Fruit fly (Drosophila melanogaster): ENCODE results near the gene hh.

The hh gene

DNA sequence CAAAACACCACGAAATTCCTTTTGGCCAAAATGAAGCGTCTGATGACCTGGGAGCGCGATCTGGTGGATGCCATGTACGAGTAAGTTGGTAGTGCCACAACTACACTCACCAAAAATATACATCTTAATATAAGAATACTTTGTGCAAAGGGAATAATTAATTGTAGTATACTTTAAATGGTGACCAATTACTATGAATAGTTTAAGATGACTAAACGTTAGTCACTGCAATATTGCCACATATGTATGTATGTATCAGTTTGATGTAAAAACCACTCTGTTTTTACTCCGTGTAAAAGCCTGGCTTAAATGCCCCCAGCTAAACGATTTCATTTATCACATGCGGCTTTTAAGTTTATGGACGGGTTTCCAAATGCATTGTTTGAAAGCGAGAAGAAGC, 33.0 kb upstream of the hh start:
- no peak for TF ChIP-seq kay (GFP tag; ENCODE audit: borderline replicate concordance)
- no peak for TF ChIP-seq Mnt (GFP tag; optimal IDR thresholded peaks at IDR 0.05)
- no peak for TF ChIP-seq CG33017 (tag; optimal IDR thresholded peaks at IDR 0.05)
- TF ChIP-seq Crg-1 (GFP tag; optimal IDR thresholded peaks at IDR 0.05), result no peak
- no peak for TF ChIP-seq toe (GFP tag; optimal IDR thresholded peaks at IDR 0.05)
- no peak for TF ChIP-seq CG5204 (GFP tag; optimal IDR thresholded peaks at IDR 0.05)
- TF ChIP-seq CG11617 (GFP tag; optimal IDR thresholded peaks at IDR 0.05), result no peak
- no peak for TF ChIP-seq ovo (GFP tag; optimal IDR thresholded peaks at IDR 0.05)
- TF ChIP-seq CG1620 (GFP tag; optimal IDR thresholded peaks at IDR 0.05), result no peak
- no peak for TF ChIP-seq Clk (GFP tag; optimal IDR thresholded peaks at IDR 0.05)

DNA sequence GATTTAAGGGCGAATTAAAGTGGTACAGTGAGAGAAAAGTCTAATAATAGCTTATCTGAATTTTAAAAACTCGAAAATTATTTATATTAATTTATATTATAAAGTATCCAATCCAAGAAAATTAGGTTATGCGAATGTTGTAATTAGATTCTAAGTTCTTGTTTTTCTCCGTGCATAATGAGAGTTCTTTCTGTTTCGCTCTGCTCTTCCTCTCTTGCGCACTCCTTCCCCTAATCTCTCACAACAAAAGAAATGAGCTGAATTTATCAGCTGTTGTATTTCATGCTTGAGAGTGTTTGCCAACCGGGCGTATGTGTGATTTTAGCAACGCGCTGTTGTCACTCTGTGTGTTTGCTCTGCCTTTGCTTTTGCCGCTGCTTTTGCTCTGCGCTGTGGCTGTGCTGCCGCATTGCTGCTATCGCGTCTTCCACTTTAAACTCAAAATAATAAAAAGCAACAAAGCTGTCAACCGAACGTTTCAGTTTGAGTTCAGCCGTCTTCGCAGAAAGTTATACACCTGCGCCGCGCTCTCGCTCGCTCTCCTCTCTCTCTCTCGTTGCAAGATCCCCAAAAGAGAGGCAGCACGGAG, 31.8 kb upstream of the hh start, which contains the start of gene CG46310:
CG46310 (plus strand) TSS at position 481 of the 589 bp plus-strand sequence.
- peak; percentile 14 for TF ChIP-seq tj (GFP tag; optimal IDR thresholded peaks at IDR 0.05)
- peak; percentile 15 for TF ChIP-seq ovo (GFP tag; optimal IDR thresholded peaks at IDR 0.05)
- TF ChIP-seq cic (GFP tag; optimal IDR thresholded peaks at IDR 0.05), result peak; percentile 83
- peak; percentile 44 for TF ChIP-seq CG7045 (GFP tag; optimal IDR thresholded peaks at IDR 0.05)
- peak; percentile 22 for TF ChIP-seq bab1 (GFP tag; optimal IDR thresholded peaks at IDR 0.05)
- peak; percentile 74 for TF ChIP-seq CG12768 (GFP tag; optimal IDR thresholded peaks at IDR 0.05)
- TF ChIP-seq CG14711 (tag; optimal IDR thresholded peaks at IDR 0.05), result peak; percentile 50
- peak; percentile 60 for TF ChIP-seq Crg-1 (GFP tag; optimal IDR thresholded peaks at IDR 0.05)
- TF ChIP-seq CG7101 (tag; optimal IDR thresholded peaks at IDR 0.05), result peak; percentile 87
- TF ChIP-seq cnc (optimal IDR thresholded peaks at IDR 0.05), result no peak
- TF ChIP-seq CG33017 (tag; optimal IDR thresholded peaks at IDR 0.05), result peak; percentile 79
- peak; percentile 51 for TF ChIP-seq Hr96 (GFP tag; optimal IDR thresholded peaks at IDR 0.05)
- TF ChIP-seq Mnt (GFP tag; optimal IDR thresholded peaks at IDR 0.05), result peak; percentile 48
- no peak for TF ChIP-seq CG1620 (GFP tag; optimal IDR thresholded peaks at IDR 0.05)
- TF ChIP-seq toe (GFP tag; optimal IDR thresholded peaks at IDR 0.05), result no peak
- TF ChIP-seq Clk (GFP tag; optimal IDR thresholded peaks at IDR 0.05), result peak; percentile 20
- TF ChIP-seq pad (GFP tag; optimal IDR thresholded peaks at IDR 0.05), result peak; percentile 58
- TF ChIP-seq CG11617 (GFP tag; optimal IDR thresholded peaks at IDR 0.05), result peak; percentile 74
- no peak for TF ChIP-seq CG5204 (GFP tag; optimal IDR thresholded peaks at IDR 0.05)
- TF ChIP-seq kay (GFP tag; ENCODE audit: borderline replicate concordance), result no peak

DNA sequence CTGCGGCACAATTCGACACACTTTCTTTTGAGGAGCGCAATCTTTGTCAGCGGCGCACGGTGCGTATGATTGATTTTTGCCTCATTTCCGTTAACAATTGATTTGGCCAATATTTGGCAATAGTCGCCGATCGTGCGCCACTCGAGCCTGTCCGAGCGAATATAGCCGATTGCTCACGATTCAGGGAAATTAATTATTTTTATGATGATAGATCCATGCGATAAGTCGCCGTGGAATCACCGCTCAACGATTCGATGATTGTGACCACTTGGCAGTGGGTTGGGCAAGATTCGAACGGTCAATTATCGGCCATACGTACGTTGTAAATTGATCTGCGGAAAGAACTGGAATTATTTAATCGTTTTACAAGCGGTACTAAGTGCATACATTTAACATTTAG, 30.2 kb upstream of the hh start:
- no peak for TF ChIP-seq toe (GFP tag; optimal IDR thresholded peaks at IDR 0.05)
- TF ChIP-seq Hr96 (GFP tag; optimal IDR thresholded peaks at IDR 0.05), result no peak
- no peak for TF ChIP-seq pad (GFP tag; optimal IDR thresholded peaks at IDR 0.05)
- TF ChIP-seq CG12768 (GFP tag; optimal IDR thresholded peaks at IDR 0.05), result no peak
- no peak for TF ChIP-seq Crg-1 (GFP tag; optimal IDR thresholded peaks at IDR 0.05)
- no peak for TF ChIP-seq CG33017 (tag; optimal IDR thresholded peaks at IDR 0.05)
- no peak for TF ChIP-seq cnc (optimal IDR thresholded peaks at IDR 0.05)
- TF ChIP-seq kay (GFP tag; ENCODE audit: borderline replicate concordance), result no peak
- TF ChIP-seq tj (GFP tag; optimal IDR thresholded peaks at IDR 0.05), result no peak
- TF ChIP-seq cic (GFP tag; optimal IDR thresholded peaks at IDR 0.05), result no peak
- no peak for TF ChIP-seq CG7045 (GFP tag; optimal IDR thresholded peaks at IDR 0.05)
- no peak for TF ChIP-seq CG5204 (GFP tag; optimal IDR thresholded peaks at IDR 0.05)
- no peak for TF ChIP-seq CG14711 (tag; optimal IDR thresholded peaks at IDR 0.05)
- no peak for TF ChIP-seq CG7101 (tag; optimal IDR thresholded peaks at IDR 0.05)
- no peak for TF ChIP-seq CG1620 (GFP tag; optimal IDR thresholded peaks at IDR 0.05)
- TF ChIP-seq Mnt (GFP tag; optimal IDR thresholded peaks at IDR 0.05), result no peak
- no peak for TF ChIP-seq ovo (GFP tag; optimal IDR thresholded peaks at IDR 0.05)
- no peak for TF ChIP-seq bab1 (GFP tag; optimal IDR thresholded peaks at IDR 0.05)
- TF ChIP-seq CG11617 (GFP tag; optimal IDR thresholded peaks at IDR 0.05), result no peak
- no peak for TF ChIP-seq Clk (GFP tag; optimal IDR thresholded peaks at IDR 0.05)

DNA sequence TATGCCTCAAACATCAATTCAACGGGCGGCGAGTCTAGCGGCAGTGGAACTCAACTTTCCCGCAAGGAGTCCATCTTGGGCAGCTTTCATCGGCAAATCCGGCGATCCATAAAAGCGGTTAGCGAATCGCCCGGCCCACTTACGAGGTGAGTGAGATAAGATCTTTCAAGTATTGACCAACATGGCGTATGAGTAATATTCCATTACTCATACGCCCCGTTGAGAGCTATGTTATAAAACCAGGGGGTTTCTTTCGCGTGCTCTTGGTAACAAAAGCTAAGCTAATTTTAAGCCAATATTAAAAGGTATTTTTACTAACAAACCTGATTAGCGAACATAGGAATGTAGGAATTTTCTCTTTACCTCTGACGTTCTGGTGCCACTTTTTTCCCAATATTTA, 28.6 kb upstream of the hh start:
- TF ChIP-seq CG14711 (tag; optimal IDR thresholded peaks at IDR 0.05) (no peak), CG33017 (tag; optimal IDR thresholded peaks at IDR 0.05) (no peak), CG1620 (GFP tag; optimal IDR thresholded peaks at IDR 0.05) (no peak), cnc (optimal IDR thresholded peaks at IDR 0.05) (no peak), CG7101 (tag; optimal IDR thresholded peaks at IDR 0.05) (no peak), toe (GFP tag; optimal IDR thresholded peaks at IDR 0.05) (no peak), CG7045 (GFP tag; optimal IDR thresholded peaks at IDR 0.05) (no peak), pad (GFP tag; optimal IDR thresholded peaks at IDR 0.05) (no peak), CG5204 (GFP tag; optimal IDR thresholded peaks at IDR 0.05) (no peak), Clk (GFP tag; optimal IDR thresholded peaks at IDR 0.05) (no peak), tj (GFP tag; optimal IDR thresholded peaks at IDR 0.05) (no peak), ovo (GFP tag; optimal IDR thresholded peaks at IDR 0.05) (no peak)

DNA sequence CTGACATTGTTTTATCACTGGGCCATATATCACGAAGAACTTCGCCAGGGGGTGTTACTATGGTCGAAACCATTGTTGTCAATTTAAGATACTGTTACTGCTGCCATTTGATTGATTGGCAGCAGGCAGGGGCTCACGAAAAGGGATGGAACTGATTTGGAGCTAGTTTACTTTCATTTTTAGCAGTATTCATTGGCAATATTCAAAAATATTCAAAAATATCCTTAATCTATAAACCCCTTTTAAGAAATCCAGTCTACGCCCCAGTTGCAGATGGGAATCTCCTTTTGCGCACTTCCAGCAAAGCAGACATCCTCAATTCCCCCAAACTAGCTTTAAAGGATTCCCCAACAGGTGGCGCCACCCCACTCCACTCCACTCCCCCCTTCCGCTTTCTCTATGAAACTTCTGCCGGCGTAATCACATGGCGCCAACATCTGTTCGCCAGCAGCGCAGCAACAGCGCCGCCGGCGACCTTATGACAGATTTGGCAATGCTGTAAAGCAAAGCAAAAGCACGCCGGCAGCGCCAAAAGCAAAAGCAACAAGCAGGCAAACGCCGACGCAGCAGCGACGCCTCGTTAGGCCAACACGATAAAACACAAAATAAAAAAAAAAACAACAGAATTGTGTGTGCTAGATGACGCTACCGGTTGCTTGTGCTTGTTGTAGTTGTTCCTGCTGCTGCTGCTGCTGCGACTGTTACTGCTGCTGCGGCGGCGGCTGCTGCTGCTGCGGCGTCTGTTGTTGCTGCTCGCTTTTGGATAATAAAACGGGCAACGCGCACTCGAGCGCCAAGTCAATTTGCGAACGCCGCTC, 26.0 kb upstream of the hh start, which contains the start of gene Irk1:
Irk1 (plus strand) TSS at position 811 of the 818 bp plus-strand sequence.
- TF ChIP-seq CG33017 (tag; optimal IDR thresholded peaks at IDR 0.05) (no peak), CG7045 (GFP tag; optimal IDR thresholded peaks at IDR 0.05) (no peak), Clk (GFP tag; optimal IDR thresholded peaks at IDR 0.05) (no peak), bab1 (GFP tag; optimal IDR thresholded peaks at IDR 0.05) (no peak), tj (GFP tag; optimal IDR thresholded peaks at IDR 0.05) (no peak), kay (GFP tag; ENCODE audit: borderline replicate concordance) (peak; percentile 27)

DNA sequence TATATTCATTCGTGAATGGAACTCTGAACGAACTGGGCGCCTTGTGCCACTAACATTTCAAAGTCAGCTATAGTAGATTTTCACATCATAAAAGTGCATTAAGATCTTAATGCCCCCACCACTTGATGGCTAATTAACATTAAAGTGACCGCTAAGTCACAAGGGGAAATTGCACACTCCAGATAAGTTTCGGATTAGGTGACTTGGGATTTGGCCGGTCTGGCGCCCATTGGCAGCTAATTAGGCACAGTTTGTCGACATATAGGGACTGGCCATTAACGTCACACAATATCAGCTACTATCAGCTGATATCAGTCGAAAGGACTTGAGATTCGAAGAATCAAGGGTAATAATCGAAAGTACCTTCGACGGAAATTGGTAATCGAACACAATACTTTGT, 22.9 kb upstream of the hh start:
- peak; percentile 60 for TF ChIP-seq cic (GFP tag; optimal IDR thresholded peaks at IDR 0.05)
- TF ChIP-seq CG1620 (GFP tag; optimal IDR thresholded peaks at IDR 0.05), result no peak

All from whole organism, adult.